Fruit fly (Drosophila melanogaster) whole organism, embryonic: ENCODE data around the gene CG8300.

Experiments
- Adf1 ChIP-seq: fragments of 200-800 bp; sonication (Bioruptor generic); IDR thresholded peaks from 2 replicates; pipeline ENCODE4 v1.3.6; 2022; ENCODE audit warnings: missing biosample characterization, missing genetic modification characterization
- B-H2 ChIP-seq: fragments of 200-800 bp; sonication (Bioruptor generic); optimal IDR thresholded peaks from 2 replicates; lab custom pipeline; 2018; ENCODE audit warnings: missing biosample characterization, mild to moderate bottlenecking, missing genetic modification characterization
- CG1024 ChIP-seq: fragments of 200-800 bp; sonication (Bioruptor generic); IDR thresholded peaks from 2 replicates; pipeline ENCODE4 v1.3.6; 2022; ENCODE audit warnings: missing biosample characterization, missing genetic modification characterization
- CG10321 ChIP-seq: fragments of 200-800 bp; sonication (Bioruptor generic); IDR thresholded peaks from 2 replicates; pipeline ENCODE4 v1.3.6; 2022; ENCODE audit warnings: missing biosample characterization, missing genetic modification characterization
- CG10431 ChIP-seq: fragments of 200-800 bp; sonication (Bioruptor generic); optimal IDR thresholded peaks from 3 replicates; lab custom pipeline; 2018; ENCODE audit warnings: missing biosample characterization, mild to moderate bottlenecking, missing genetic modification characterization
- CG12155 ChIP-seq: fragments of 200-800 bp; sonication (Bioruptor generic); optimal IDR thresholded peaks from 3 replicates; lab custom pipeline; 2016; ENCODE audit warnings: missing biosample characterization, missing genetic modification characterization
- CG12659 ChIP-seq: fragments of 200-800 bp; sonication (Bioruptor generic); optimal IDR thresholded peaks from 3 replicates; lab custom pipeline; 2017; ENCODE audit warnings: mild to moderate bottlenecking, missing biosample characterization, missing genetic modification reagents, missing genetic modification characterization
- CG13287 ChIP-seq: fragments of 200-800 bp; sonication (Bioruptor generic); IDR thresholded peaks from 2 replicates; pipeline ENCODE4 v1.3.6; 2022; ENCODE audit warnings: missing biosample characterization, missing genetic modification characterization; ENCODE audit not compliant: partially characterized antibody
- CG13296 ChIP-seq: fragments of 200-800 bp; sonication (Bioruptor generic); optimal IDR thresholded peaks from 3 replicates; lab custom pipeline; 2018; ENCODE audit warnings: missing biosample characterization, mild to moderate bottlenecking, missing genetic modification characterization
- CG13424 ChIP-seq: fragments of 200-800 bp; sonication (Bioruptor generic); optimal IDR thresholded peaks from 2 replicates; lab custom pipeline; 2019; ENCODE audit warnings: missing biosample characterization, mild to moderate bottlenecking, missing genetic modification characterization, moderate library complexity
- CG14965 ChIP-seq: fragments of 200-800 bp; sonication (Bioruptor generic); optimal IDR thresholded peaks from 2 replicates; lab custom pipeline; 2016; ENCODE audit warnings: missing biosample characterization, missing genetic modification characterization, borderline replicate concordance
- CG1602 ChIP-seq: fragments of 200-800 bp; sonication (Bioruptor generic); optimal IDR thresholded peaks from 3 replicates; lab custom pipeline; 2016; ENCODE audit warnings: missing biosample characterization, missing genetic modification characterization
- CG16863 ChIP-seq: fragments of 200-800 bp; sonication (Bioruptor generic); optimal IDR thresholded peaks from 3 replicates; lab custom pipeline; 2016; ENCODE audit warnings: missing biosample characterization, missing genetic modification characterization
- CG17186 ChIP-seq: fragments of 200-800 bp; sonication (Bioruptor generic); optimal IDR thresholded peaks from 3 replicates; lab custom pipeline; 2017; ENCODE audit warnings: missing biosample characterization, missing genetic modification reagents, missing genetic modification characterization
- CG17829 ChIP-seq: fragments of 200-800 bp; optimal IDR thresholded peaks from 2 replicates; lab custom pipeline; 2019; ENCODE audit warnings: missing biosample characterization, mild to moderate bottlenecking, missing genetic modification characterization, moderate library complexity
- CG1832 ChIP-seq: fragments of 200-800 bp; sonication (Bioruptor generic); optimal IDR thresholded peaks from 2 replicates; lab custom pipeline; 2017; ENCODE audit warnings: missing biosample characterization, mild to moderate bottlenecking, missing genetic modification characterization, inconsistent platforms
- CG31365 ChIP-seq: fragments of 200-800 bp; sonication (Bioruptor generic); optimal IDR thresholded peaks from 2 replicates; lab custom pipeline; 2018; ENCODE audit warnings: missing biosample characterization, mild to moderate bottlenecking, missing genetic modification characterization
- CG3838 ChIP-seq: fragments of 200-800 bp; sonication (Bioruptor generic); optimal IDR thresholded peaks from 3 replicates; lab custom pipeline; 2016; ENCODE audit warnings: missing biosample characterization, missing genetic modification characterization
- CG7372 ChIP-seq: fragments of 200-800 bp; sonication (Bioruptor generic); IDR thresholded peaks from 2 replicates; pipeline ENCODE4 v1.3.6; 2022; ENCODE audit warnings: missing biosample characterization, missing genetic modification characterization
- CG8281 ChIP-seq: fragments of 200-800 bp; sonication (Bioruptor generic); optimal IDR thresholded peaks from 2 replicates; lab custom pipeline; 2018; ENCODE audit warnings: missing biosample characterization, mild to moderate bottlenecking, missing genetic modification characterization, moderate library complexity
- CG9437 ChIP-seq: fragments of 200-800 bp; sonication (Bioruptor generic); optimal IDR thresholded peaks from 2 replicates; lab custom pipeline; 2018; ENCODE audit warnings: missing biosample characterization, mild to moderate bottlenecking, missing genetic modification characterization
- CkIIα-i1 ChIP-seq: fragments of 200-800 bp; sonication (Bioruptor generic); IDR thresholded peaks from 2 replicates; pipeline ENCODE4 v1.3.6; 2022; ENCODE audit warnings: missing biosample characterization, missing genetic modification characterization
- CrebB ChIP-seq: fragments of 200-800 bp; sonication (Bioruptor generic); optimal IDR thresholded peaks from 3 replicates; lab custom pipeline; 2018; ENCODE audit warnings: missing biosample characterization, mild to moderate bottlenecking, missing genetic modification characterization
- Hey ChIP-seq: fragments of 200-800 bp; sonication (Bioruptor generic); optimal IDR thresholded peaks from 3 replicates; lab custom pipeline; 2018; ENCODE audit warnings: missing biosample characterization, mild to moderate bottlenecking, missing genetic modification characterization
- Lim3 ChIP-seq: fragments of 200-800 bp; sonication (Bioruptor generic); IDR thresholded peaks from 2 replicates; pipeline ENCODE4 v1.3.6; 2022; ENCODE audit warnings: missing biosample characterization, missing genetic modification characterization
- Sox102F ChIP-seq: fragments of 200-800 bp; sonication (Bioruptor generic); optimal IDR thresholded peaks from 2 replicates; lab custom pipeline; 2018; ENCODE audit warnings: missing biosample characterization, mild to moderate bottlenecking, missing genetic modification characterization, moderate library complexity
- Sry-δ ChIP-seq: fragments of 200-800 bp; sonication (Bioruptor generic); optimal IDR thresholded peaks from 2 replicates; lab custom pipeline; 2016; ENCODE audit warnings: missing biosample characterization, missing genetic modification characterization
- Stat92E ChIP-seq, 3 experiments: fragments of >200 bp in 2 of 3; fragments of 200-800 bp in 1 of 3; sonication (Bioruptor generic) in 1 of 3; optimal IDR thresholded peaks; 2 replicates each; lab custom pipeline; 2017 to 2019; ENCODE audit warnings: missing biosample characterization in 3 of 3, missing genetic modification characterization in 3 of 3, mild to moderate bottlenecking in 1 of 3, moderate library complexity in 1 of 3
- amos ChIP-seq: fragments of 200-800 bp; sonication (Bioruptor generic); IDR thresholded peaks from 2 replicates; pipeline ENCODE4 v1.3.6; 2022; ENCODE audit warnings: missing biosample characterization, missing genetic modification characterization; ENCODE audit not compliant: partially characterized antibody
- bowl ChIP-seq: fragments of 200-800 bp; sonication (Bioruptor generic); IDR thresholded peaks from 2 replicates; pipeline ENCODE4 v1.3.6; 2022; ENCODE audit warnings: missing biosample characterization, missing genetic modification characterization
- br ChIP-seq: fragments of >200 bp; optimal IDR thresholded peaks from 2 replicates; lab custom pipeline; 2017
- bsh ChIP-seq, 2 experiments: fragments of 200-800 bp; sonication (Bioruptor generic); optimal IDR thresholded peaks; 2 replicates each; lab custom pipeline; 2017 to 2018; ENCODE audit warnings: mild to moderate bottlenecking in 2 of 2, missing biosample characterization in 2 of 2, missing genetic modification characterization in 2 of 2, moderate library complexity in 1 of 2
- btn ChIP-seq: fragments of 200-800 bp; sonication (Bioruptor generic); optimal IDR thresholded peaks from 2 replicates; lab custom pipeline; 2016; ENCODE audit warnings: missing biosample characterization, missing genetic modification characterization
- dati ChIP-seq: fragments of 200-800 bp; sonication (Bioruptor generic); IDR thresholded peaks from 2 replicates; pipeline ENCODE4 v1.3.6; 2022; ENCODE audit warnings: missing biosample characterization, missing genetic modification characterization
- ewg ChIP-seq: fragments of 200-800 bp; sonication (Bioruptor generic); optimal IDR thresholded peaks from 3 replicates; lab custom pipeline; 2017; ENCODE audit warnings: mild to moderate bottlenecking, missing biosample characterization, missing genetic modification reagents, missing genetic modification characterization
- fd96Cb ChIP-seq: fragments of 200-800 bp; sonication (Bioruptor generic); optimal IDR thresholded peaks from 2 replicates; lab custom pipeline; 2018; ENCODE audit warnings: missing biosample characterization, mild to moderate bottlenecking, missing genetic modification characterization, moderate library complexity
- ftz-f1 ChIP-seq: fragments of 200-800 bp; sonication (Bioruptor generic); optimal IDR thresholded peaks from 2 replicates; lab custom pipeline; 2016; ENCODE audit warnings: missing biosample characterization, missing genetic modification characterization
- gcm2 ChIP-seq: fragments of 200-800 bp; sonication (Bioruptor generic); optimal IDR thresholded peaks from 2 replicates; lab custom pipeline; 2016; ENCODE audit warnings: missing biosample characterization, missing genetic modification characterization
- hbn ChIP-seq: fragments of 200-800 bp; sonication (Bioruptor generic); IDR thresholded peaks from 2 replicates; pipeline ENCODE4 v1.3.6; 2022; ENCODE audit warnings: missing biosample characterization, missing genetic modification characterization; ENCODE audit not compliant: partially characterized antibody
- jigr1 ChIP-seq: fragments of 200-800 bp; sonication (Bioruptor generic); IDR thresholded peaks from 3 replicates; pipeline ENCODE4 v1.3.6; 2022; ENCODE audit warnings: missing biosample characterization, missing genetic modification characterization
- ken ChIP-seq: fragments of 200-800 bp; sonication (Bioruptor generic); IDR thresholded peaks from 3 replicates; pipeline ENCODE4 v1.3.6; 2022; ENCODE audit warnings: missing biosample characterization, missing genetic modification characterization
- klu ChIP-seq: fragments of 200-800 bp; sonication (Bioruptor generic); IDR thresholded peaks from 2 replicates; pipeline ENCODE4 v1.3.6; 2022; ENCODE audit warnings: missing biosample characterization, missing genetic modification characterization
- lilli ChIP-seq: fragments of 200-800 bp; sonication (Bioruptor generic); optimal IDR thresholded peaks from 3 replicates; lab custom pipeline; 2016; ENCODE audit warnings: missing biosample characterization, missing genetic modification characterization
- lov ChIP-seq, 2 experiments: fragments of 200-800 bp in 1 of 2; fragments of >200 bp in 1 of 2; sonication (Bioruptor generic) in 1 of 2; IDR thresholded peaks in 1 of 2; optimal IDR thresholded peaks in 1 of 2; 2 replicates in 1 of 2; 3 replicates in 1 of 2; pipeline versions ENCODE4 v1.3.6 to Lab custom; 2017 to 2022; ENCODE audit warnings: missing biosample characterization in 1 of 2, missing genetic modification characterization in 1 of 2
- odd ChIP-seq: fragments of 200-800 bp; sonication (Bioruptor generic); optimal IDR thresholded peaks from 2 replicates; lab custom pipeline; 2017; ENCODE audit warnings: missing biosample characterization, mild to moderate bottlenecking, missing genetic modification characterization
- rib ChIP-seq: fragments of 200-800 bp; sonication (Bioruptor generic); IDR thresholded peaks from 2 replicates; pipeline ENCODE4 v1.3.6; 2022; ENCODE audit warnings: missing biosample characterization, missing genetic modification characterization
- ro ChIP-seq: fragments of 200-800 bp; sonication (Bioruptor generic); IDR thresholded peaks from 2 replicates; pipeline ENCODE4 v1.3.6; 2022; ENCODE audit warnings: missing biosample characterization, missing genetic modification characterization
- slbo ChIP-seq: fragments of 200-800 bp; sonication (Bioruptor generic); IDR thresholded peaks from 2 replicates; pipeline ENCODE4 v1.3.6; 2022; ENCODE audit warnings: missing biosample characterization, missing genetic modification characterization
- ttk ChIP-seq: fragments of 200-800 bp; sonication (Bioruptor generic); IDR thresholded peaks from 2 replicates; pipeline ENCODE4 v2.1.2; 2022; ENCODE audit warnings: missing biosample characterization, missing genetic modification characterization
- wor ChIP-seq: fragments of 200-800 bp; sonication (Bioruptor generic); IDR thresholded peaks from 2 replicates; pipeline ENCODE4 v1.3.6; 2022; ENCODE audit warnings: missing biosample characterization, missing genetic modification characterization
- yki ChIP-seq: fragments of >200 bp; optimal IDR thresholded peaks from 3 replicates; lab custom pipeline; 2018
- zen ChIP-seq: fragments of 200-800 bp; sonication (Bioruptor generic); optimal IDR thresholded peaks from 3 replicates; lab custom pipeline; 2018; ENCODE audit warnings: missing biosample characterization, mild to moderate bottlenecking, missing genetic modification characterization, moderate library complexity

CG8300 gene

dm6 chrX:7066608-7067007 is 38.1 kb upstream of the CG8300 start (continued):
- no peak for TF ChIP-seq Hey (tag; lab: Kevin White, UChicago)
- peak; percentile 44; the same call in 1 of the 2 replicates for TF ChIP-seq CG13287 (GFP tag; lab: Robert Waterston, UW)
- TF ChIP-seq CG31365 (tag; lab: Kevin White, UChicago) = peak; percentile 35
- no peak for TF ChIP-seq jigr1 (GFP tag; lab: Robert Waterston, UW)
- no peak for TF ChIP-seq CG1024 (GFP tag; lab: Robert Waterston, UW)
- no peak for TF ChIP-seq ewg (GFP tag; lab: Kevin White, UChicago)
- TF ChIP-seq ro (GFP tag; lab: Robert Waterston, UW) = no peak
- TF ChIP-seq yki (lab: Kevin White, UChicago) = no peak
- TF ChIP-seq Adf1 (GFP tag; lab: Robert Waterston, UW) = no peak
- TF ChIP-seq hbn = no peak
- no peak for TF ChIP-seq CG10431 (GFP tag; lab: Kevin White, UChicago)
- TF ChIP-seq rib = no peak
- TF ChIP-seq Sry-δ = peak; percentile 3
- no peak for TF ChIP-seq odd (GFP tag; lab: Kevin White, UChicago)
- TF ChIP-seq CG13296 (GFP tag; lab: Kevin White, UChicago) = no peak
- no peak for TF ChIP-seq slbo
- no peak for TF ChIP-seq bowl (GFP tag; lab: Robert Waterston, UW)
- TF ChIP-seq zen = no peak
- TF ChIP-seq CG3838 (GFP tag; lab: Kevin White, UChicago) = no peak
- no peak for TF ChIP-seq klu (GFP tag; lab: Robert Waterston, UW)
- TF ChIP-seq gcm2 (GFP tag; lab: Kevin White, UChicago) = no peak
- TF ChIP-seq lov (optimal IDR thresholded peaks at IDR 0.05; lab: Kevin White, UChicago) = no peak
- TF ChIP-seq lov (GFP tag; IDR thresholded peaks at IDR 0.05; lab: Robert Waterston, UW) = no peak
- TF ChIP-seq fd96Cb (tag; lab: Kevin White, UChicago) = no peak
- TF ChIP-seq CG13424 (tag; lab: Kevin White, UChicago) = no peak
- no peak for TF ChIP-seq CG14965 (GFP tag; lab: Kevin White, UChicago)
- TF ChIP-seq Lim3 (GFP tag; lab: Robert Waterston, UW) = no peak
- TF ChIP-seq CG17829 (tag; lab: Kevin White, UChicago) = no peak
- TF ChIP-seq CG17186 (GFP tag; lab: Kevin White, UChicago) = peak; percentile 47
- TF ChIP-seq CG16863 = no peak
- TF ChIP-seq bsh (GFP tag; optimal IDR thresholded peaks at IDR 0.05; lab: Kevin White, UChicago) = no peak
- no peak for TF ChIP-seq ttk
- no peak for TF ChIP-seq lilli (GFP tag; lab: Kevin White, UChicago)
- TF ChIP-seq B-H2 (GFP tag; lab: Kevin White, UChicago) = no peak
- no peak for TF ChIP-seq CG12155 (GFP tag; lab: Kevin White, UChicago)
- no peak for TF ChIP-seq CG10321
- no peak for TF ChIP-seq br (lab: Kevin White, UChicago)
- no peak for TF ChIP-seq btn (GFP tag; lab: Kevin White, UChicago)
- TF ChIP-seq Stat92E (GFP tag; optimal IDR thresholded peaks at IDR 0.05; lab: Kevin White, UChicago) = no peak
- no peak for TF ChIP-seq wor (GFP tag; lab: Robert Waterston, UW)
- no peak for TF ChIP-seq amos (GFP tag; lab: Robert Waterston, UW)
- no peak for TF ChIP-seq ken
- peak; percentile 90 for TF ChIP-seq CG9437 (GFP tag; lab: Kevin White, UChicago)
- TF ChIP-seq dati (GFP tag; lab: Robert Waterston, UW) = no peak
- no peak for TF ChIP-seq CrebB (tag; lab: Kevin White, UChicago)
- no peak for TF ChIP-seq CG8281
- no peak for TF ChIP-seq CG12659 (GFP tag; lab: Kevin White, UChicago)
- no peak for TF ChIP-seq CG1602
- TF ChIP-seq Sox102F = no peak
- no peak for TF ChIP-seq CG1832 (GFP tag; lab: Kevin White, UChicago)
- no peak for TF ChIP-seq CkIIα-i1 (GFP tag; lab: Robert Waterston, UW)
- no peak for TF ChIP-seq CG7372 (GFP tag; lab: Robert Waterston, UW)
- no peak for TF ChIP-seq ftz-f1
